Worm (Caenorhabditis elegans): Measurements from ENCODE around the gene Y9C12A.1.

The Y9C12A.1 gene

DNA sequence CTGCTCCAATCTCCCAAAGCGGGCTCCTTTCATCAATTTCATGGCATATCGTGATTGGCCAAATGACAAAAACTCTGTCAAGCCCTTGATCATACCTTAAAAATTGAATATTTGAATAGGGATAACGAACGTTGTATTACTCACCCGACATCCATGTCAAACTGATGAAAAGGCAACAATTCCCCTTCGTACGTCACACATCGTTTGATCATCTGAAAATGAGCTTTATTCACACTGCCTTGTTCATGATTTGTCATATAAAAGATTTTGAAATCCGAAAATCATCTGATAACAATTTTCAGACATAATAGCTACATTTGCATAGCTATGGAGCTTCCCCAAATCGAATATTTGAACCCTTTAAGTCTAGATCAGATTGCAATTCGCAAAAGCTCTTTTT is 23.9 kb upstream of the Y9C12A.1 start, which contains the start of gene M02A10.1:
M02A10.1 (plus strand) TSS at position 301 of the 400 bp plus-strand sequence.
- TF ChIP-seq attf-5 (GFP tag; optimal IDR thresholded peaks at IDR 0.05) = no peak
- no peak for TF ChIP-seq snpc-4 (GFP tag; optimal IDR thresholded peaks at IDR 0.05)
- no peak for TF ChIP-seq snpc-4 (tag; optimal IDR thresholded peaks at IDR 0.05)
- TF ChIP-seq F55B11.4 (tag; optimal IDR thresholded peaks at IDR 0.05; ENCODE audit: borderline replicate concordance, insufficient read depth) = no peak
- no peak for TF ChIP-seq B0336.3 (GFP tag; IDR thresholded peaks at IDR 0.05)
- TF ChIP-seq sdz-38 (tag; optimal IDR thresholded peaks at IDR 0.05) = no peak
- TF ChIP-seq snpc-1.1 (tag; optimal IDR thresholded peaks at IDR 0.05; ENCODE audit: insufficient read depth) = no peak
- TF ChIP-seq cebp-2 (GFP tag; IDR thresholded peaks at IDR 0.05) = no peak
- no peak for TF ChIP-seq athp-1 (tag; optimal IDR thresholded peaks at IDR 0.05)

DNA sequence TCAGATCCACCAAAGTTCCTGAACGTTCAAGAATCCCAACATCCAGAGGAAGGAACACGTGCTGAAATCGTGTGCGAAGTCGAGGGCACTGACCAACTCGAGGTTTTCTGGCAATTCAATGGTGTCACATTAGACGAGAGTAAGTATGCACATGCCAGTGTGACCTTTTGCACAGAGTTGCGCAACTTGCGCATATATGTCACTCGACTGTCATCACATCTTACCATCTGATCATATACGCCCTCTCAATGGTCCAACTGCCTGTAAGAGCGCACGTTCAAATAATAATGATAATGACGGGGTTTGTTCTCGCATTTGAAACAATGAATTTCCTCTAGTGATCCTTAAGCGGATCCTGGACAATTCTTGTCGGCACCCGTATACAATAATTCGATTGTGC is 13.7 kb upstream of the Y9C12A.1 start:
- no peak for TF ChIP-seq Y67H2A.10 (GFP tag; conservative IDR thresholded peaks at IDR 0.05)
- no peak for TF ChIP-seq ztf-25 (GFP tag; IDR thresholded peaks at IDR 0.05)
- no peak for TF ChIP-seq sdz-38 (tag; optimal IDR thresholded peaks at IDR 0.05)
- TF ChIP-seq mes-4 (tag; optimal IDR thresholded peaks at IDR 0.05) = no peak

DNA sequence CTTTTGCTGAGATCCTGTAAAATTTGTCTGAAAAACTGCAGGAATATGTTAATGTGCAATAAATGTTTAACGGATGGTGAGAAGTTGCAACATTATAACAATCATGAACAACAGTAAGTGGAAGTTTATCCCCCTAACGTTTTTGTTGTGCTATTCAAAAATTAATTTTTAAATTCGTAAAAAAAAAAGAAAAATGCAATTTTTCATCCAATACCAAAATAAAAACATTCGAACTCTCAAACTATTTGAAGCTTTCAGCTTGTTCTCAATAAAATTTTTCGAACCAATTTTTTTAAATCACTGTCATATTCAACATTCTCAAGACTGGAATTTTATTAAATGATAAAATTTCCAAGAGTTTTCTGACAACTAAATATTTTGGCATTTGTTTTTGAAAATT is 9.0 kb upstream of the Y9C12A.1 start, which contains the start of gene ncam-1:
ncam-1 (plus strand) TSS at position 301 of the 400 bp plus-strand sequence.
- TF ChIP-seq nhr-27 (tag; optimal IDR thresholded peaks at IDR 0.05) (no peak), nhr-120 (GFP tag; IDR thresholded peaks at IDR 0.05) (no peak), K11D2.4 (GFP tag; IDR thresholded peaks at IDR 0.05) (no peak), rcor-1 (GFP tag; IDR thresholded peaks at IDR 0.05) (no peak), ekl-4 (GFP tag; IDR thresholded peaks at IDR 0.05) (no peak), snpc-4 (GFP tag; optimal IDR thresholded peaks at IDR 0.05) (no peak), snpc-4 (tag; optimal IDR thresholded peaks at IDR 0.05) (no peak), ztf-22 (GFP tag; optimal IDR thresholded peaks at IDR 0.05) (no peak)

DNA sequence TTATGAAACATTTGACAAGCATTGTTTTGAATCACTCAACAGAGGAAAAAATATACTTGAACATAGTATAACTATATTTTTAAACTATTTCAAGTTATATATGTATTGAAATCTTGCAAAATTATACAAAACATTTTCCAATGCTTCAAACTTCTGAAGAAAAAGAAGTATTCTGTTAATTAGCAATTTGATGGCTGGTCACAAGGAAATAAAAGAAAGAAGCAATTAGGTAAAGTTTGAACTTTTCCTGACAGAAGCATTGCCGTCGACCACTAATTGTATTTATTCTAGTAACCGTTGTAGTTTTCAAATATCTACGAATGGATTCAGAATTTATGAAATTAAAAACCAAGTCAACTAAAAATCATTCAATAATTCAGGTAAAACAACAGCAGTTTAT is 6.0 kb upstream of the Y9C12A.1 start:
- TF ChIP-seq ets-4 (GFP tag; optimal IDR thresholded peaks at IDR 0.05) (no peak), lin-26 (GFP tag; IDR thresholded peaks at IDR 0.05) (no peak), snpc-4 (GFP tag; optimal IDR thresholded peaks at IDR 0.05) (no peak), snpc-4 (tag; optimal IDR thresholded peaks at IDR 0.05) (no peak), hsf-1 (GFP tag; IDR thresholded peaks at IDR 0.05) (no peak), K11D2.4 (GFP tag; IDR thresholded peaks at IDR 0.05) (no peak), snpc-3.4 (tag; optimal IDR thresholded peaks at IDR 0.05) (no peak), ceh-58 (GFP tag; IDR thresholded peaks at IDR 0.05) (no peak), mes-4 (tag; optimal IDR thresholded peaks at IDR 0.05) (no peak), Y53F4B.3 (GFP tag; IDR thresholded peaks at IDR 0.05) (no peak), atf-7 (tag; optimal IDR thresholded peaks at IDR 0.05) (no peak), nfya-1 (tag; optimal IDR thresholded peaks at IDR 0.05; ENCODE audit: borderline replicate concordance, insufficient read depth) (no peak), ekl-4 (GFP tag; IDR thresholded peaks at IDR 0.05) (no peak), ccch-3 (GFP tag; optimal IDR thresholded peaks at IDR 0.05) (no peak), lsy-27 (tag; optimal IDR thresholded peaks at IDR 0.05; ENCODE audit: borderline replicate concordance, insufficient read depth) (no peak), ZK185.1 (tag; optimal IDR thresholded peaks at IDR 0.05; ENCODE audit: poor library complexity, severe bottlenecking) (no peak)

DNA sequence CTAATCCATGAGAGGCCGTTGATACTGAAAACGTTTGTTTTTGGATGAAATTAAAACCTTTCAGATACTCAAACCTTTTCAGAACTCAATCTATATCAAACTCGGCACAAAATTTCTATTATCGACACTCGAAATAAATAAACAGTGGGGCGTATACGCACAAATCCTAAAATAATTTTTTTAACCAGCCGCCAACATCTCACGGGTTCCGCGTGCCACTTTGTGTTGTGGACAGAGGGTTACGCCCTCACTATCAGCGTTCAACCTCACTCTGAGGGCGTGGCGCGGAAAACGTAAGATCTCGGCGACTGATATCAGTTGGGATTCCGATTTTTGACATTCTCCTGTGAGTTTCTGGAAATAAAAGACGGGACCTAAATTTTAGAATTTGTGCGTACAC is 1.2 kb downstream of the Y9C12A.1 start:
- TF ChIP-seq snpc-4 (GFP tag; optimal IDR thresholded peaks at IDR 0.05) (peak; percentile 33), snpc-4 (tag; optimal IDR thresholded peaks at IDR 0.05) (peak in 3 of 4 experiments; percentile 26 to 87 (median 83)), F52B5.7 (tag; optimal IDR thresholded peaks at IDR 0.05) (no peak)

All from whole organism, young adult.